Fruit fly (Drosophila melanogaster): ENCODE results near the gene pdgy.

Gene pdgy

DNA sequence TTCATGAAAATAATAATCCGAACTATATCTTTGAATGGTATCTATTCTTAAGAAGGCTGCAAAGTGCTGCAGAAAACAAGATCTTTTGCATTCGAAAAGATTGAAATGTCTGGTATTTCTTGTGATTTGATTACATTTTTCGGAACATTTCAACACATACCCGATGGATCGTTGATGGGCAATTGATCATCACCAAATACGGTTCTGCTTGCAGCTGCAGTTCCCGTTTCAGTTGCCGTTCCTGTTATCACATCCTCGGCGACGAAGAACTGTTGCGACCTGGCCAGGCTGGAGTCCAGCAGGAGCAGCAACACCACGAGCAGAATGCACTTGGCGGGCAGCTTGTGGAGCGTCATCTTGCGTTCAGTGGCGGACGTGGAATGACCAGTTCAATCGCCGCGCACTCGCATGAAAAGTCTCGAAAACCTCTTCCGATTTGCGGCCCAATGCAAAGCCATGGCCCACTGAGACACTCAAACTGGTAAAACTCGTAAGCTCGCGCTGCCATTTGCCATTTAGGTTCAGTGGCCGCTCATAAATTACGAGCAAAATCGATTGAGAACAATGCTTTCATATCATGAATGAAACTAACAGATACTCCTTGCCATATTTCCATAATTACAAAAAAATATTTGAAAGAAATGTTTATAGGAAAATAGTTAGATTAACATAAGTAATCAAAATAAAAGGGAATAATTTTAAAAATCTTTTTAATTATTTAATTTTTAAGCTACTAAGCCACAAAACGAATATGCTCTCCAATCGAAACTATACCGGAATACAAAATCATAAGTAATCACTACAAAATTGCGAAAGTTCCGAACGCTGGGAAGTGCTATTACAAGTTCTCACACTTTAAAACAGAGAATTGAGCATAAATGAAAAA, 42.6 kb downstream of the pdgy start, which contains the start of gene CG14406:
CG14406 (minus strand) TSS at position 382 of the 886 bp plus-strand sequence.
- TF ChIP-seq CG6163 (GFP tag; IDR thresholded peaks at IDR 0.05) (no peak; the same call in 2 of the 3 replicates), Met (GFP tag; optimal IDR thresholded peaks at IDR 0.05) (peak; percentile 34), Eip78C (GFP tag) (peak; percentile 58), CG3919 (GFP tag; optimal IDR thresholded peaks at IDR 0.05) (peak; percentile 44), esn (GFP tag; optimal IDR thresholded peaks at IDR 0.05) (peak; percentile 13), CG34406 (GFP tag; optimal IDR thresholded peaks at IDR 0.05) (peak; percentile 6), CG8632 (GFP tag; optimal IDR thresholded peaks at IDR 0.05) (peak; percentile 9), Smox (GFP tag; optimal IDR thresholded peaks at IDR 0.05) (peak; percentile 28), Ets96B (tag; optimal IDR thresholded peaks at IDR 0.05) (peak; percentile 5), Sox102F (GFP tag; optimal IDR thresholded peaks at IDR 0.05) (peak; percentile 4), Hr39 (GFP tag; optimal IDR thresholded peaks at IDR 0.05) (no peak), Blimp-1 (GFP tag; optimal IDR thresholded peaks at IDR 0.05) (no peak), vri (GFP tag; optimal IDR thresholded peaks at IDR 0.05) (no peak), svp (GFP tag) (peak; percentile 69), topi (GFP tag; optimal IDR thresholded peaks at IDR 0.05) (peak; percentile 32), salr (GFP tag; optimal IDR thresholded peaks at IDR 0.05) (peak in 1 of 2 experiments; percentile 27), CG8319 (GFP tag; optimal IDR thresholded peaks at IDR 0.05) (no peak), CG32006 (GFP tag; optimal IDR thresholded peaks at IDR 0.05) (peak; percentile 4), CG15336 (GFP tag; IDR thresholded peaks at IDR 0.05) (peak; percentile 69), CG11294 (GFP tag; IDR thresholded peaks at IDR 0.05) (no peak; the same call in 1 of the 2 replicates), Gug (GFP tag; IDR thresholded peaks at IDR 0.05) (0 out of 2 replicates have a peak, but pooled peaks have one; percentile 10), CG9139 (GFP tag; optimal IDR thresholded peaks at IDR 0.05) (no peak), CG3032 (tag; optimal IDR thresholded peaks at IDR 0.05) (no peak), CG10669 (GFP tag; optimal IDR thresholded peaks at IDR 0.05) (peak; percentile 28), CG6854 (GFP tag; optimal IDR thresholded peaks at IDR 0.05) (no peak), CG1621 (tag; optimal IDR thresholded peaks at IDR 0.05) (no peak), eg (GFP tag; IDR thresholded peaks at IDR 0.05) (0 out of 3 replicates have a peak, but pooled peaks have one; percentile 35)

DNA sequence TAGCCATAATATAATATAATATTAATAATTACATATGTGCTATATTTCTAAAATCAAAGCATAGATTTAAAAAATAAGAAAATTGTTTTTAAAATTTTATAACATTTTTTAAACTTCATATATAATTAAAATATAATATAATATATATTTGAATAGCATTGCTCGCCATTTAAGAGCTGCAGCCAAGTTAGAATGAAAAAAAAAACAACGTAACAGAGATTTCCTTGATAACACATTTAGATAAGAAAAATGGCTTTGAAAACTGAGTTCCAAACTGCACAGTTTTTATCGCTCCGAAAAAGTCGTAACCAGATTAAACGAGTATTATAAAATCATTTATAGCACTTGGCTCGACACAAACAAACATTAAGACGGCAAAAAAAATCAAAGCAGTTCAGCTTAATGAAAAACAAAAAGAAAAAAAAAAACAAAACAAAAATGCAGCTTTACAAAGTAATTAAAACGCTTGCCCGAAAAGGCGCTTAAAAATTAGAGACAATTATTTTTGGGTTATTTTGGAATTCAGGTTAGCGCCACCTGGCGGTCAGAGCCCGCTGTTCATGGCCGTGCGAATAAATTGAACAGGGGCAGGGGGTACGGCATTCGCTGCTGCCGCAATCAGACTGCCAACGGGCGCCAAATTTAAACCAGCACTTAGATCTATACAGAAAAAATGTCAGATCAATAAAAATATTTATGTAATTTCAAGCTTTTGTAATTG, 43.5 kb downstream of the pdgy start, which contains the start of gene fiz:
fiz (minus strand) TSS at position 51 of the 721 bp plus-strand sequence.
- no peak for TF ChIP-seq cyc (GFP tag; optimal IDR thresholded peaks at IDR 0.05)
- TF ChIP-seq CG6163 (GFP tag; IDR thresholded peaks at IDR 0.05) = 0 out of 3 replicates have a peak, but pooled peaks have one; percentile 25
- no peak for TF ChIP-seq esn (GFP tag; optimal IDR thresholded peaks at IDR 0.05)
- TF ChIP-seq vri (GFP tag; optimal IDR thresholded peaks at IDR 0.05) = peak; percentile 27
- no peak for TF ChIP-seq dsx (GFP tag; optimal IDR thresholded peaks at IDR 0.05; ENCODE audit: poor library complexity, severe bottlenecking)
- TF ChIP-seq Hr39 (GFP tag; optimal IDR thresholded peaks at IDR 0.05) = peak; percentile 2
- 0 out of 2 replicates have a peak, but pooled peaks have one; percentile 30 for TF ChIP-seq CG15336 (GFP tag; IDR thresholded peaks at IDR 0.05)
- peak; percentile 6 for TF ChIP-seq Eip78C (GFP tag)
- no peak for TF ChIP-seq CG6276 (GFP tag; optimal IDR thresholded peaks at IDR 0.05)

DNA sequence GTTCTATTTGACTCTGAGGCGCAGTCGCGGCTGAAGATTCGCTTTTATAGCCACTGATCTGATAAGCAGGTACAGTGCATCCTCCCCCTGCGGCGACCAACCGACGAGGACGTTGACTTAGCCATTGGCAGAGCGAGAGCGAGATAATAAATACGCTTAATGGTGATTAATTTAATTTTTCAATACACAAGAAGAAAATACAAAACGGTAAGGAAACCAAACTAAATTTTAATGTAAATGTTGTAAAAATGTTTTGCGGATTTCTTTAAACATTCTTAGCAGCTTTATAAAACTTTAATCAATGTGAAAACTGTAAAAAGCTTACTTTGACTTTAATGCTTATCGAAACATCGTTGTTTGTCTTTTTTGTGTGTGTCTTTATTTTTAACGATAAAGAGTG, 44.3 kb downstream of the pdgy start:
- TF ChIP-seq Ets21C (GFP tag; optimal IDR thresholded peaks at IDR 0.05) (no peak), CG32006 (GFP tag; optimal IDR thresholded peaks at IDR 0.05) (peak; percentile 21), CG6276 (GFP tag; optimal IDR thresholded peaks at IDR 0.05) (no peak), esn (GFP tag; optimal IDR thresholded peaks at IDR 0.05) (peak; percentile 13), Met (GFP tag; optimal IDR thresholded peaks at IDR 0.05) (peak; percentile 18), Hr39 (GFP tag; optimal IDR thresholded peaks at IDR 0.05) (peak; percentile 22), svp (GFP tag) (peak; percentile 74), ss (GFP tag; optimal IDR thresholded peaks at IDR 0.05) (no peak), CG10669 (GFP tag; optimal IDR thresholded peaks at IDR 0.05) (no peak), CG8319 (GFP tag; optimal IDR thresholded peaks at IDR 0.05) (no peak), Eip78C (GFP tag) (peak; percentile 57)
